Worm (Caenorhabditis elegans): ENCODE measurements around the gene mpc-1.

- no peak for TF ChIP-seq pha-4 (tag; optimal IDR thresholded peaks at IDR 0.05)
- no peak for TF ChIP-seq sptf-1 (tag; optimal IDR thresholded peaks at IDR 0.05)
- TF ChIP-seq nhr-12 (tag; optimal IDR thresholded peaks at IDR 0.05), result no peak
- TF ChIP-seq ceh-83 (GFP tag; optimal IDR thresholded peaks at IDR 0.05), result no peak
- no peak for TF ChIP-seq hlh-1 (tag; optimal IDR thresholded peaks at IDR 0.05)
- no peak for TF ChIP-seq blmp-1 (tag; optimal IDR thresholded peaks at IDR 0.05)
- TF ChIP-seq unc-62 (GFP tag; optimal IDR thresholded peaks at IDR 0.05), result no peak
- no peak for TF ChIP-seq nhr-237 (tag; optimal IDR thresholded peaks at IDR 0.05)
- TF ChIP-seq unc-39 (tag; optimal IDR thresholded peaks at IDR 0.05), result no peak
Observed at ce11 chrIII:4390421-4390820, 22.8 kb upstream of the mpc-1 start.
